Fruit fly (Drosophila melanogaster) whole organism, embryonic: Measurements from ENCODE around the gene CG18508.

Experiments used
- CG12299 ChIP-seq: fragments of 200-800 bp; sonication (Bioruptor generic); optimal IDR thresholded peaks from 2 replicates; lab custom pipeline; 2018; ENCODE audit warnings: missing biosample characterization, mild to moderate bottlenecking, missing genetic modification characterization
- CG16815 ChIP-seq: fragments of 200-800 bp; sonication (Bioruptor generic); optimal IDR thresholded peaks from 3 replicates; lab custom pipeline; 2017; ENCODE audit warnings: missing biosample characterization, mild to moderate bottlenecking, missing genetic modification characterization
- CG18011 ChIP-seq: fragments of 200-800 bp; sonication (Bioruptor generic); optimal IDR thresholded peaks from 2 replicates; lab custom pipeline; 2017; ENCODE audit warnings: missing biosample characterization, missing genetic modification characterization, mild to moderate bottlenecking, moderate library complexity, missing genotype
- CG3407 ChIP-seq: fragments of 200-800 bp; sonication (Bioruptor generic); optimal IDR thresholded peaks from 2 replicates; lab custom pipeline; 2018; ENCODE audit warnings: missing biosample characterization, mild to moderate bottlenecking, missing genetic modification characterization
- CG8478 ChIP-seq: fragments of >200 bp; optimal IDR thresholded peaks from 2 replicates; lab custom pipeline; 2018
- Dek ChIP-seq: fragments of 200-800 bp; sonication (Bioruptor generic); optimal IDR thresholded peaks from 3 replicates; lab custom pipeline; 2019; ENCODE audit warnings: missing biosample characterization, mild to moderate bottlenecking, missing genetic modification characterization, moderate library complexity
- Doc3 ChIP-seq: fragments of 200-800 bp; sonication (Bioruptor generic); IDR thresholded peaks from 3 replicates; pipeline ENCODE4 v1.3.6; 2022; ENCODE audit warnings: missing biosample characterization, missing genetic modification characterization; ENCODE audit not compliant: partially characterized antibody
- Hey ChIP-seq: fragments of 200-800 bp; sonication (Bioruptor generic); optimal IDR thresholded peaks from 3 replicates; lab custom pipeline; 2018; ENCODE audit warnings: missing biosample characterization, mild to moderate bottlenecking, missing genetic modification characterization
- HmgD ChIP-seq: fragments of 200-800 bp; sonication (Bioruptor generic); optimal IDR thresholded peaks from 3 replicates; lab custom pipeline; 2016; ENCODE audit warnings: missing biosample characterization, missing genetic modification characterization
- MBD-R2 ChIP-seq: fragments of 200-800 bp; sonication (Bioruptor generic); IDR thresholded peaks from 2 replicates; pipeline ENCODE4 v1.3.6; 2022; ENCODE audit warnings: missing biosample characterization, missing genetic modification characterization
- Nf-YB ChIP-seq: fragments of 200-800 bp; sonication (Bioruptor generic); optimal IDR thresholded peaks from 3 replicates; lab custom pipeline; 2019; ENCODE audit warnings: missing biosample characterization, mild to moderate bottlenecking, missing genetic modification characterization, moderate library complexity
- ash1 ChIP-seq: fragments of 200-800 bp; sonication (Bioruptor generic); optimal IDR thresholded peaks from 2 replicates; lab custom pipeline; 2018; ENCODE audit warnings: missing biosample characterization, mild to moderate bottlenecking, missing genetic modification characterization
- chn ChIP-seq: fragments of 200-800 bp; sonication (Bioruptor generic); optimal IDR thresholded peaks from 2 replicates; lab custom pipeline; 2016; ENCODE audit warnings: missing biosample characterization, missing genetic modification characterization
- lov ChIP-seq, 2 experiments: fragments of 200-800 bp in 1 of 2; fragments of >200 bp in 1 of 2; sonication (Bioruptor generic) in 1 of 2; IDR thresholded peaks in 1 of 2; optimal IDR thresholded peaks in 1 of 2; 2 replicates in 1 of 2; 3 replicates in 1 of 2; pipeline versions ENCODE4 v1.3.6 to Lab custom; 2017 to 2022; ENCODE audit warnings: missing biosample characterization in 1 of 2, missing genetic modification characterization in 1 of 2

- no peak for TF ChIP-seq CG3407
- no peak for TF ChIP-seq ash1 (GFP tag; lab: Kevin White, UChicago)
- TF ChIP-seq lov (optimal IDR thresholded peaks at IDR 0.05; lab: Kevin White, UChicago), result no peak
- TF ChIP-seq lov (GFP tag; IDR thresholded peaks at IDR 0.05; lab: Robert Waterston, UW), result no peak
- TF ChIP-seq chn, result no peak
- TF ChIP-seq Hey, result no peak
- TF ChIP-seq CG16815 (GFP tag; lab: Kevin White, UChicago), result no peak
- TF ChIP-seq CG18011 (GFP tag; lab: Kevin White, UChicago), result no peak
- no peak for TF ChIP-seq Nf-YB
- TF ChIP-seq MBD-R2 (GFP tag; lab: Robert Waterston, UW), result no peak
- no peak for TF ChIP-seq Doc3 (GFP tag; lab: Robert Waterston, UW)
- TF ChIP-seq HmgD, result no peak
- no peak for TF ChIP-seq CG12299 (tag; lab: Kevin White, UChicago)
- TF ChIP-seq CG8478, result no peak
- TF ChIP-seq Dek (tag; lab: Kevin White, UChicago), result no peak
Measured at dm6 chrX:3172217-3172616, 723 bp downstream of the CG18508 start.
